Worm (Caenorhabditis elegans): ENCODE results near the gene sfxn-1.4.

ce11 chrII:11675877-11676473 lies 5.1 kb downstream of the sfxn-1.4 start, which contains the start of the genes trr-1 and C47D12.2:
- no peak for TF ChIP-seq ceh-31 (tag; optimal IDR thresholded peaks at IDR 0.05)
- no peak for TF ChIP-seq lim-6 (tag; optimal IDR thresholded peaks at IDR 0.05)
- TF ChIP-seq ama-1 (optimal IDR thresholded peaks at IDR 0.05), result no peak
- no peak for TF ChIP-seq nhr-232 (tag; optimal IDR thresholded peaks at IDR 0.05)

All from whole organism, late embryonic.